Fruit fly (Drosophila melanogaster) ovary, adult (tissue): ENCODE measurements around the gene Rip11.

Experiments used
- CG17801 ChIP-seq: fragments of 200-800 bp; optimal IDR thresholded peaks from 2 replicates; lab custom pipeline; 2019; ENCODE audit warnings: missing biosample characterization, mild to moderate bottlenecking, missing genetic modification characterization, moderate library complexity; ENCODE audit not compliant: partially characterized antibody

Rip11 gene

dm6 chrX:18669811-18670477, 22.5 kb upstream of the Rip11 start:
- no peak for TF ChIP-seq CG17801 (GFP tag; lab: Kevin White, UChicago)

dm6 chrX:18668293-18668692, 20.8 kb upstream of the Rip11 start:
- TF ChIP-seq CG17801 (GFP tag; lab: Kevin White, UChicago): no peak

dm6 chrX:18665715-18666267, 18.3 kb upstream of the Rip11 start:
- no peak for TF ChIP-seq CG17801 (GFP tag; lab: Kevin White, UChicago)

- no peak for TF ChIP-seq CG17801 (GFP tag; lab: Kevin White, UChicago)
These were observed 15.9 kb upstream of the Rip11 start for dm6 chrX:18663362-18663761.

dm6 chrX:18662053-18662452, 14.6 kb upstream of the Rip11 start, which contains the start of gene CG6696:
CG6696 (minus strand) TSS chrX:18662153.
- no peak for TF ChIP-seq CG17801 (GFP tag; lab: Kevin White, UChicago)

- peak; percentile 54 for TF ChIP-seq CG17801 (GFP tag; lab: Kevin White, UChicago)
These were observed 10.1 kb upstream of the Rip11 start, which contains the start of gene fu for dm6 chrX:18657502-18657947. fu (plus strand) TSS chrX:18657755.

- TF ChIP-seq CG17801 (GFP tag; lab: Kevin White, UChicago): no peak
These were observed 9.6 kb upstream of the Rip11 start, which contains the start of gene CG6659 for dm6 chrX:18657012-18657411. CG6659 (minus strand) TSS chrX:18657286.

- TF ChIP-seq CG17801 (GFP tag; lab: Kevin White, UChicago): no peak
These were observed 5.4 kb upstream of the Rip11 start, which contains the start of gene Ing3 for dm6 chrX:18652879-18653278. Ing3 (minus strand) TSS chrX:18653091.

- no peak for TF ChIP-seq CG17801 (GFP tag; lab: Kevin White, UChicago)
These were observed 2.8 kb upstream of the Rip11 start, which contains the start of gene Hou for dm6 chrX:18650252-18650651. Hou (minus strand) TSS chrX:18650444.

- TF ChIP-seq CG17801 (GFP tag; lab: Kevin White, UChicago): no peak
These were observed 513 bp upstream of the Rip11 start, which contains the start of gene Nup35 for dm6 chrX:18647961-18648360. Nup35 (plus strand) TSS chrX:18648182.

dm6 chrX:18645720-18646213, 1.7 kb downstream of the Rip11 start:
- TF ChIP-seq CG17801 (GFP tag; lab: Kevin White, UChicago): no peak

dm6 chrX:18644890-18645289, 2.6 kb downstream of the Rip11 start:
- peak; percentile 76 for TF ChIP-seq CG17801 (GFP tag; lab: Kevin White, UChicago)

- TF ChIP-seq CG17801 (GFP tag; lab: Kevin White, UChicago): no peak
These were observed 4.3 kb downstream of the Rip11 start for dm6 chrX:18643057-18643656.

- no peak for TF ChIP-seq CG17801 (GFP tag; lab: Kevin White, UChicago)
These were observed 11.0 kb downstream of the Rip11 start for dm6 chrX:18636275-18636947.

- TF ChIP-seq CG17801 (GFP tag; lab: Kevin White, UChicago): no peak
These were observed 12.3 kb downstream of the Rip11 start for dm6 chrX:18635118-18635552.
